Worm (Caenorhabditis elegans): ENCODE measurements around the gene mcm-2.
A peak's percentile ranks its signal among the peaks of the same experiment; 100 is the strongest.

Gene mcm-2

ce11 chrII:11958793-11959574 is 47.4 kb downstream of the mcm-2 start:
- TF ChIP-seq scrt-1 (GFP tag; IDR thresholded peaks at IDR 0.05) (peak; percentile 69; the same call in 1 of the 2 replicates), hmbx-1 (tag; optimal IDR thresholded peaks at IDR 0.05) (no peak), ama-1 (optimal IDR thresholded peaks at IDR 0.05) (no peak), ceh-13 (GFP tag; optimal IDR thresholded peaks at IDR 0.05) (peak; percentile 57), tra-4 (tag; optimal IDR thresholded peaks at IDR 0.05) (peak; percentile 43), hnd-1 (tag; optimal IDR thresholded peaks at IDR 0.05) (peak; percentile 23), B0310.2 (tag; optimal IDR thresholded peaks at IDR 0.05) (no peak), ceh-36 (tag; optimal IDR thresholded peaks at IDR 0.05) (peak; percentile 44), ets-7 (tag; optimal IDR thresholded peaks at IDR 0.05) (no peak), flt-1 (GFP tag; IDR thresholded peaks at IDR 0.05) (peak; percentile 76), pes-1 (GFP tag; IDR thresholded peaks at IDR 0.05) (peak; percentile 81), tbx-11 (GFP tag; IDR thresholded peaks at IDR 0.05) (peak; percentile 64; the same call in 1 of the 2 replicates), hmg-4 (GFP tag; optimal IDR thresholded peaks at IDR 0.05) (peak; percentile 88), aly-1 (tag; optimal IDR thresholded peaks at IDR 0.05) (peak; percentile 68), sea-1 (GFP tag; conservative IDR thresholded peaks at IDR 0.05) (peak; percentile 63; the same call in 1 of the 2 replicates), F13C5.2 (tag; optimal IDR thresholded peaks at IDR 0.05) (peak; percentile 87), tbx-37 (GFP tag; conservative IDR thresholded peaks at IDR 0.05) (peak; percentile 47; the same call in 1 of the 2 replicates)

ce11 chrII:11954811-11955210 is 51.6 kb downstream of the mcm-2 start:
- no peak for TF ChIP-seq tbx-11 (GFP tag; IDR thresholded peaks at IDR 0.05)
- TF ChIP-seq hmbx-1 (tag; optimal IDR thresholded peaks at IDR 0.05) = no peak
- no peak for TF ChIP-seq ama-1 (optimal IDR thresholded peaks at IDR 0.05)
- TF ChIP-seq F13C5.2 (tag; optimal IDR thresholded peaks at IDR 0.05) = no peak
- no peak for TF ChIP-seq tbx-37 (GFP tag; conservative IDR thresholded peaks at IDR 0.05)
- no peak for TF ChIP-seq ets-7 (tag; optimal IDR thresholded peaks at IDR 0.05)
- TF ChIP-seq scrt-1 (GFP tag; IDR thresholded peaks at IDR 0.05) = no peak
- peak; percentile 83 for TF ChIP-seq ceh-36 (tag; optimal IDR thresholded peaks at IDR 0.05)
- no peak for TF ChIP-seq tra-4 (tag; optimal IDR thresholded peaks at IDR 0.05)
- peak; percentile 35; the same call in 1 of the 2 replicates for TF ChIP-seq pes-1 (GFP tag; IDR thresholded peaks at IDR 0.05)

ce11 chrII:11954208-11954607 is 52.2 kb downstream of the mcm-2 start, which contains the start of gene W03C9.6:
TSS of gene W03C9.6 (plus strand) at chrII:11954508.
- TF ChIP-seq flt-1 (GFP tag; IDR thresholded peaks at IDR 0.05) = no peak
- TF ChIP-seq tbx-37 (GFP tag; conservative IDR thresholded peaks at IDR 0.05) = no peak

- TF ChIP-seq pes-1 (GFP tag; IDR thresholded peaks at IDR 0.05) (no peak), hnd-1 (tag; optimal IDR thresholded peaks at IDR 0.05) (no peak), tbx-37 (GFP tag; conservative IDR thresholded peaks at IDR 0.05) (no peak), flt-1 (GFP tag; IDR thresholded peaks at IDR 0.05) (no peak), B0310.2 (tag; optimal IDR thresholded peaks at IDR 0.05) (no peak), scrt-1 (GFP tag; IDR thresholded peaks at IDR 0.05) (no peak), ets-7 (tag; optimal IDR thresholded peaks at IDR 0.05) (no peak), aly-1 (tag; optimal IDR thresholded peaks at IDR 0.05) (no peak), tra-4 (tag; optimal IDR thresholded peaks at IDR 0.05) (no peak), tbx-11 (GFP tag; IDR thresholded peaks at IDR 0.05) (no peak), ceh-36 (tag; optimal IDR thresholded peaks at IDR 0.05) (no peak), sea-1 (GFP tag; conservative IDR thresholded peaks at IDR 0.05) (no peak), F13C5.2 (tag; optimal IDR thresholded peaks at IDR 0.05) (no peak), hmbx-1 (tag; optimal IDR thresholded peaks at IDR 0.05) (no peak), ceh-13 (GFP tag; optimal IDR thresholded peaks at IDR 0.05) (no peak), hmg-4 (GFP tag; optimal IDR thresholded peaks at IDR 0.05) (no peak), ama-1 (optimal IDR thresholded peaks at IDR 0.05) (no peak)
These were observed 53.5 kb downstream of the mcm-2 start for ce11 chrII:11952963-11953362.

All from whole organism, early embryonic.